Comparison of ENCODE assay signal across 3 worm cellular contexts in genomic region chrIII:7376143-7376802, ce11.
TF ChIP-seq lines count a peak whose summit lies in the region.

No protein-coding gene starts in this region.

TF ChIP-seq in whole organism, L1 larva, 84 proteins besides CTCF, POLR2A, EP300 and RAD21 (continued from another document and continues in another):
- TF ChIP-seq unc-86 (tag; optimal IDR thresholded peaks at IDR 0.05; lab: Kevin White, UChicago) (no peak), ceh-90 (tag; optimal IDR thresholded peaks at IDR 0.05; lab: Kevin White, UChicago) (no peak), nhr-47 (tag; optimal IDR thresholded peaks at IDR 0.05; lab: Kevin White, UChicago) (peak; percentile 79), nhr-237 (tag; optimal IDR thresholded peaks at IDR 0.05; lab: Kevin White, UChicago) (peak; percentile 13), zip-4 (GFP tag; optimal IDR thresholded peaks at IDR 0.05; lab: Kevin White, UChicago) (no peak), ceh-8 (GFP tag; optimal IDR thresholded peaks at IDR 0.05; lab: Kevin White, UChicago) (peak; percentile 18), nhr-11 (tag; optimal IDR thresholded peaks at IDR 0.05; lab: Kevin White, UChicago) (no peak), nhr-85 (tag; lab: Kevin White, UChicago) (peak; percentile 98), Y116A8C.19 (tag; optimal IDR thresholded peaks at IDR 0.05; lab: Kevin White, UChicago; ENCODE audit: borderline replicate concordance) (no peak), nhr-77 (tag; optimal IDR thresholded peaks at IDR 0.05; lab: Kevin White, UChicago) (peak; percentile 4), snpc-4 (tag; optimal IDR thresholded peaks at IDR 0.05; lab: Kevin White, UChicago) (no peak), dsc-1 (tag; optimal IDR thresholded peaks at IDR 0.05; lab: Kevin White, UChicago) (peak; percentile 14), dpl-1 (GFP tag; optimal IDR thresholded peaks at IDR 0.05; lab: Kevin White, UChicago) (peak; percentile 41 to 57 (median 42)), hlh-4 (tag; optimal IDR thresholded peaks at IDR 0.05; lab: Kevin White, UChicago) (no peak), xbp-1 (tag; optimal IDR thresholded peaks at IDR 0.05; lab: Kevin White, UChicago) (peak; percentile 87), pqm-1 (tag; optimal IDR thresholded peaks at IDR 0.05; lab: Kevin White, UChicago) (no peak), lin-13 (GFP tag; optimal IDR thresholded peaks at IDR 0.05; lab: Kevin White, UChicago) (peak; percentile 38), rnt-1 (tag; optimal IDR thresholded peaks at IDR 0.05; lab: Kevin White, UChicago) (no peak), nhr-71 (tag; optimal IDR thresholded peaks at IDR 0.05; lab: Kevin White, UChicago) (peak; percentile 93), nhr-19 (GFP tag; conservative IDR thresholded peaks at IDR 0.05; lab: Robert Waterston, UW) (peak; percentile 73), ztf-4 (tag; optimal IDR thresholded peaks at IDR 0.05; lab: Kevin White, UChicago) (peak; percentile 87), unc-130 (tag; optimal IDR thresholded peaks at IDR 0.05; lab: Kevin White, UChicago) (peak; percentile 17), ces-1 (GFP tag; optimal IDR thresholded peaks at IDR 0.05; lab: Kevin White, UChicago) (no peak), mdl-1 (tag; optimal IDR thresholded peaks at IDR 0.05; lab: Kevin White, UChicago) (peak in 1 of 2 experiments; percentile 98), fkh-10 (GFP tag; optimal IDR thresholded peaks at IDR 0.05; lab: Kevin White, UChicago) (no peak), lsy-2 (tag; optimal IDR thresholded peaks at IDR 0.05; lab: Kevin White, UChicago) (peak; percentile 55 to 64), C34B4.2 (tag; optimal IDR thresholded peaks at IDR 0.05; lab: Kevin White, UChicago) (no peak), nhr-12 (tag; optimal IDR thresholded peaks at IDR 0.05; lab: Kevin White, UChicago) (no peak), zag-1 (tag; optimal IDR thresholded peaks at IDR 0.05; lab: Kevin White, UChicago) (no peak), C16A3.4 (tag; optimal IDR thresholded peaks at IDR 0.05; lab: Kevin White, UChicago) (peak; percentile 63), mab-9 (GFP tag; IDR thresholded peaks at IDR 0.05; lab: Robert Waterston, UW) (no peak), unc-30 (tag; optimal IDR thresholded peaks at IDR 0.05; lab: Kevin White, UChicago) (no peak), alr-1 (tag; optimal IDR thresholded peaks at IDR 0.05; lab: Kevin White, UChicago; ENCODE audit: borderline replicate concordance) (no peak), ceh-88 (GFP tag; IDR thresholded peaks at IDR 0.05; lab: Robert Waterston, UW) (no peak), tlp-1 (tag; optimal IDR thresholded peaks at IDR 0.05; lab: Kevin White, UChicago) (no peak), egl-27 (tag; optimal IDR thresholded peaks at IDR 0.05; lab: Kevin White, UChicago) (peak in 1 of 2 experiments; percentile 17), pag-3 (tag; optimal IDR thresholded peaks at IDR 0.05; lab: Kevin White, UChicago; ENCODE audit: borderline replicate concordance, insufficient read depth) (no peak), sptf-1 (tag; optimal IDR thresholded peaks at IDR 0.05; lab: Kevin White, UChicago) (no peak), sup-37 (GFP tag; optimal IDR thresholded peaks at IDR 0.05; lab: Kevin White, UChicago) (no peak), efl-1 (optimal IDR thresholded peaks at IDR 0.05; lab: Kevin White, UChicago) (peak; percentile 10 to 50), efl-1 (GFP tag; optimal IDR thresholded peaks at IDR 0.05 in 1 of 2; lab: Kevin White, UChicago) (peak; percentile 26 to 93), mep-1 (tag; optimal IDR thresholded peaks at IDR 0.05; lab: Kevin White, UChicago) (peak; percentile 90), vab-15 (tag; optimal IDR thresholded peaks at IDR 0.05; lab: Kevin White, UChicago) (peak; percentile 33), pax-3 (tag; optimal IDR thresholded peaks at IDR 0.05; lab: Kevin White, UChicago) (no peak), lin-14 (GFP tag; optimal IDR thresholded peaks at IDR 0.05; lab: Kevin White, UChicago) (peak; percentile 90)

TF ChIP-seq in whole organism, L3 larva, 47 proteins besides CTCF, POLR2A, EP300 and RAD21 (continued from another document):
- TF ChIP-seq skn-1 (tag; optimal IDR thresholded peaks at IDR 0.05; lab: Kevin White, UChicago) (no peak), nhr-28 (tag; optimal IDR thresholded peaks at IDR 0.05; lab: Kevin White, UChicago) (no peak), nhr-25 (tag; optimal IDR thresholded peaks at IDR 0.05; lab: Kevin White, UChicago) (peak; percentile 97), nhr-11 (tag; optimal IDR thresholded peaks at IDR 0.05; lab: Kevin White, UChicago) (peak; percentile 10), nhr-12 (tag; optimal IDR thresholded peaks at IDR 0.05; lab: Kevin White, UChicago) (no peak), pqm-1 (tag; optimal IDR thresholded peaks at IDR 0.05; lab: Kevin White, UChicago) (peak; percentile 23), tbx-2 (tag; optimal IDR thresholded peaks at IDR 0.05; lab: Kevin White, UChicago) (peak; percentile 61), mdl-1 (tag; optimal IDR thresholded peaks at IDR 0.05; lab: Kevin White, UChicago) (peak; percentile 94), lsy-12 (tag; optimal IDR thresholded peaks at IDR 0.05; lab: Kevin White, UChicago) (peak; percentile 73), daf-12 (tag; optimal IDR thresholded peaks at IDR 0.05; lab: Kevin White, UChicago) (no peak), unc-62 (GFP tag; optimal IDR thresholded peaks at IDR 0.05; lab: Kevin White, UChicago) (peak; percentile 82), ZK546.5 (tag; optimal IDR thresholded peaks at IDR 0.05; lab: Kevin White, UChicago) (no peak), lin-39 (tag; optimal IDR thresholded peaks at IDR 0.05; lab: Kevin White, UChicago) (peak; percentile 59), nhr-67 (tag; optimal IDR thresholded peaks at IDR 0.05; lab: Kevin White, UChicago) (no peak), egl-27 (tag; optimal IDR thresholded peaks at IDR 0.05; lab: Kevin White, UChicago) (no peak), ceh-9 (tag; optimal IDR thresholded peaks at IDR 0.05; lab: Kevin White, UChicago) (no peak), elt-1 (tag; optimal IDR thresholded peaks at IDR 0.05; lab: Kevin White, UChicago) (no peak), pha-4 (tag; optimal IDR thresholded peaks at IDR 0.05; lab: Kevin White, UChicago) (peak; percentile 58), egl-5 (tag; optimal IDR thresholded peaks at IDR 0.05; lab: Kevin White, UChicago) (peak; percentile 27), ceh-82 (tag; optimal IDR thresholded peaks at IDR 0.05; lab: Kevin White, UChicago) (no peak), fkh-10 (GFP tag; optimal IDR thresholded peaks at IDR 0.05; lab: Kevin White, UChicago) (no peak), R02D3.7 (tag; optimal IDR thresholded peaks at IDR 0.05; lab: Kevin White, UChicago) (no peak), lin-15B (tag; optimal IDR thresholded peaks at IDR 0.05; lab: Kevin White, UChicago) (no peak), unc-39 (tag; optimal IDR thresholded peaks at IDR 0.05; lab: Kevin White, UChicago) (no peak), nhr-76 (tag; optimal IDR thresholded peaks at IDR 0.05; lab: Kevin White, UChicago) (no peak), elt-3 (tag; optimal IDR thresholded peaks at IDR 0.05; lab: Kevin White, UChicago) (peak; percentile 42 to 71 (median 60)), eor-1 (tag; optimal IDR thresholded peaks at IDR 0.05; lab: Kevin White, UChicago) (no peak), sea-2 (GFP tag; optimal IDR thresholded peaks at IDR 0.05; lab: Kevin White, UChicago) (no peak)

TF ChIP-seq in whole organism, young adult, 124 proteins besides CTCF, POLR2A, EP300 and RAD21 (continued from another document and continues in another):
- TF ChIP-seq cebp-1 (GFP tag; IDR thresholded peaks at IDR 0.05; lab: Robert Waterston, UW) (no peak), cebp-1 (tag; optimal IDR thresholded peaks at IDR 0.05; lab: Kevin White, UChicago) (peak; percentile 74), Y67H2A.10 (GFP tag; conservative IDR thresholded peaks at IDR 0.05; lab: Robert Waterston, UW) (no peak), F52B5.7 (tag; optimal IDR thresholded peaks at IDR 0.05; lab: Kevin White, UChicago) (no peak), F10E7.11 (tag; optimal IDR thresholded peaks at IDR 0.05; lab: Kevin White, UChicago) (no peak), K11D2.4 (GFP tag; IDR thresholded peaks at IDR 0.05; lab: Robert Waterston, UW) (peak; percentile 63; the same call in 1 of the 2 replicates), zim-3 (tag; optimal IDR thresholded peaks at IDR 0.05; lab: Kevin White, UChicago) (no peak), die-1 (tag; optimal IDR thresholded peaks at IDR 0.05; lab: Kevin White, UChicago) (peak; percentile 33), hlh-26 (GFP tag; conservative IDR thresholded peaks at IDR 0.05; lab: Robert Waterston, UW) (no peak), ceh-100 (GFP tag; IDR thresholded peaks at IDR 0.05; lab: Robert Waterston, UW) (no peak), C17E4.6 (GFP tag; IDR thresholded peaks at IDR 0.05; lab: Robert Waterston, UW) (no peak), mes-4 (tag; optimal IDR thresholded peaks at IDR 0.05; lab: Kevin White, UChicago) (no peak), lin-54 (GFP tag; optimal IDR thresholded peaks at IDR 0.05; lab: Kevin White, UChicago) (peak; percentile 11), egl-44 (GFP tag; IDR thresholded peaks at IDR 0.05; lab: Robert Waterston, UW) (no peak), him-1 (tag; optimal IDR thresholded peaks at IDR 0.05; lab: Kevin White, UChicago) (no peak), F49E8.2 (tag; optimal IDR thresholded peaks at IDR 0.05; lab: Kevin White, UChicago; ENCODE audit: insufficient read depth) (no peak), Y53G8AR.9 (GFP tag; conservative IDR thresholded peaks at IDR 0.05; lab: Robert Waterston, UW) (no peak), aptf-2 (GFP tag; conservative IDR thresholded peaks at IDR 0.05; lab: Robert Waterston, UW) (no peak), ets-4 (GFP tag; optimal IDR thresholded peaks at IDR 0.05; lab: Kevin White, UChicago) (peak; percentile 15), somi-1 (GFP tag; optimal IDR thresholded peaks at IDR 0.05; lab: Kevin White, UChicago) (peak; percentile 70), attf-3 (GFP tag; conservative IDR thresholded peaks at IDR 0.05; lab: Robert Waterston, UW) (no peak), madf-3 (GFP tag; IDR thresholded peaks at IDR 0.05; lab: Robert Waterston, UW) (no peak), hmg-20 (GFP tag; IDR thresholded peaks at IDR 0.05; lab: Robert Waterston, UW) (no peak), snpc-1.1 (tag; optimal IDR thresholded peaks at IDR 0.05; lab: Kevin White, UChicago; ENCODE audit: insufficient read depth) (no peak), ztf-18 (tag; optimal IDR thresholded peaks at IDR 0.05; lab: Kevin White, UChicago) (peak; percentile 19), ztf-28 (GFP tag; IDR thresholded peaks at IDR 0.05; lab: Robert Waterston, UW) (no peak), Y79H2A.3 (GFP tag; conservative IDR thresholded peaks at IDR 0.05; lab: Robert Waterston, UW) (no peak), nfyb-1 (GFP tag; IDR thresholded peaks at IDR 0.05; lab: Robert Waterston, UW) (peak; percentile 29; the same call in 1 of the 2 replicates), ceh-91 (GFP tag; IDR thresholded peaks at IDR 0.05; lab: Robert Waterston, UW) (no peak), hmg-1.2 (GFP tag; IDR thresholded peaks at IDR 0.05; lab: Robert Waterston, UW) (peak; percentile 24; the same call in 1 of the 2 replicates), F57A8.1 (GFP tag; optimal IDR thresholded peaks at IDR 0.05; lab: Kevin White, UChicago) (no peak), atf-7 (tag; optimal IDR thresholded peaks at IDR 0.05; lab: Kevin White, UChicago) (peak; percentile 97), ceh-58 (GFP tag; IDR thresholded peaks at IDR 0.05; lab: Robert Waterston, UW) (no peak), nfya-1 (tag; optimal IDR thresholded peaks at IDR 0.05; lab: Kevin White, UChicago; ENCODE audit: borderline replicate concordance, insufficient read depth) (no peak), unc-62 (GFP tag; optimal IDR thresholded peaks at IDR 0.05; lab: Kevin White, UChicago) (no peak), hlh-12 (tag; optimal IDR thresholded peaks at IDR 0.05; lab: Kevin White, UChicago) (no peak), akir-1 (GFP tag; optimal IDR thresholded peaks at IDR 0.05; lab: Kevin White, UChicago) (no peak), ama-1 (optimal IDR thresholded peaks at IDR 0.05; lab: Kevin White, UChicago) (no peak), ama-1 (GFP tag; optimal IDR thresholded peaks at IDR 0.05; lab: Kevin White, UChicago) (no peak), Y95B8A.8 (GFP tag; IDR thresholded peaks at IDR 0.05; lab: Robert Waterston, UW) (no peak), B0261.1 (tag; optimal IDR thresholded peaks at IDR 0.05; lab: Kevin White, UChicago) (no peak), sptf-2 (GFP tag; optimal IDR thresholded peaks at IDR 0.05; lab: Kevin White, UChicago) (no peak), sea-2 (GFP tag; IDR thresholded peaks at IDR 0.05; lab: Robert Waterston, UW) (no peak), repo-1 (tag; optimal IDR thresholded peaks at IDR 0.05; lab: Kevin White, UChicago) (peak; percentile 36), ztf-25 (GFP tag; IDR thresholded peaks at IDR 0.05; lab: Robert Waterston, UW) (no peak), T26A5.8 (tag; optimal IDR thresholded peaks at IDR 0.05; lab: Kevin White, UChicago) (no peak), F22D6.2 (tag; optimal IDR thresholded peaks at IDR 0.05; lab: Kevin White, UChicago) (peak; percentile 3), bed-1 (GFP tag; IDR thresholded peaks at IDR 0.05; lab: Robert Waterston, UW) (no peak), lin-35 (GFP tag; optimal IDR thresholded peaks at IDR 0.05; lab: Kevin White, UChicago) (no peak), Y53F4B.3 (GFP tag; IDR thresholded peaks at IDR 0.05; lab: Robert Waterston, UW) (no peak), hrde-1 (tag; optimal IDR thresholded peaks at IDR 0.05; lab: Kevin White, UChicago; ENCODE audit: borderline replicate concordance) (no peak), lir-1 (GFP tag; conservative IDR thresholded peaks at IDR 0.05; lab: Robert Waterston, UW) (no peak), attf-5 (GFP tag; optimal IDR thresholded peaks at IDR 0.05; lab: Kevin White, UChicago) (peak; percentile 69), F37B4.10 (GFP tag; IDR thresholded peaks at IDR 0.05; lab: Robert Waterston, UW) (no peak), madf-6 (GFP tag; IDR thresholded peaks at IDR 0.05; lab: Robert Waterston, UW) (no peak), D2030.7 (GFP tag; IDR thresholded peaks at IDR 0.05; lab: Robert Waterston, UW) (no peak), nhr-120 (GFP tag; IDR thresholded peaks at IDR 0.05; lab: Robert Waterston, UW) (no peak), cebp-2 (GFP tag; IDR thresholded peaks at IDR 0.05; lab: Robert Waterston, UW) (no peak), rec-8 (tag; optimal IDR thresholded peaks at IDR 0.05; lab: Kevin White, UChicago) (no peak), mxl-1 (tag; optimal IDR thresholded peaks at IDR 0.05; lab: Kevin White, UChicago) (no peak), F33H1.4 (GFP tag; IDR thresholded peaks at IDR 0.05; lab: Robert Waterston, UW) (0 out of 2 replicates have a peak, but pooled peaks have one; percentile 14), dpl-1 (GFP tag; optimal IDR thresholded peaks at IDR 0.05; lab: Kevin White, UChicago) (no peak), nhr-90 (tag; optimal IDR thresholded peaks at IDR 0.05; lab: Kevin White, UChicago) (peak; percentile 20), madf-10 (tag; optimal IDR thresholded peaks at IDR 0.05; lab: Kevin White, UChicago) (peak; percentile 69), zfh-2 (GFP tag; conservative IDR thresholded peaks at IDR 0.05; lab: Robert Waterston, UW) (no peak), T07F8.4 (tag; optimal IDR thresholded peaks at IDR 0.05; lab: Kevin White, UChicago) (no peak), mcd-1 (GFP tag; IDR thresholded peaks at IDR 0.05; lab: Robert Waterston, UW) (peak; percentile 48; the same call in 1 of the 2 replicates), ceh-27 (GFP tag; optimal IDR thresholded peaks at IDR 0.05; lab: Kevin White, UChicago) (no peak), nhr-27 (tag; optimal IDR thresholded peaks at IDR 0.05; lab: Kevin White, UChicago) (no peak), let-607 (tag; optimal IDR thresholded peaks at IDR 0.05; lab: Kevin White, UChicago) (peak; percentile 76 to 84), K12H6.12 (tag; optimal IDR thresholded peaks at IDR 0.05; lab: Kevin White, UChicago) (no peak), nfya-2 (GFP tag; IDR thresholded peaks at IDR 0.05; lab: Robert Waterston, UW) (no peak), B0336.3 (GFP tag; IDR thresholded peaks at IDR 0.05; lab: Robert Waterston, UW) (peak; percentile 64; the same call in 1 of the 2 replicates)
